Worm (Caenorhabditis elegans) whole organism, young adult: ENCODE data around the gene wrk-1.

Source experiments
- B0336.3 ChIP-seq: fragments of 200-800 bp; sonication (Bioruptor generic); IDR thresholded peaks from 2 replicates; pipeline ENCODE4 v1.3.6; 2022; ENCODE audit warnings: missing genetic modification characterization, missing compliant biosample characterization
- C17E4.6 ChIP-seq: fragments of 200-800 bp; sonication (Bioruptor generic); IDR thresholded peaks from 2 replicates; pipeline ENCODE4 v1.3.6; 2022; ENCODE audit warnings: missing genetic modification reagents, missing genetic modification characterization, missing compliant biosample characterization
- F22D6.2 ChIP-seq: sonication (generic microtip); optimal IDR thresholded peaks from 2 replicates; lab custom pipeline; 2016; ENCODE audit warnings: mild to moderate bottlenecking, missing genetic modification characterization, missing compliant biosample characterization
- F23B12.7 ChIP-seq: sonication (generic microtip); optimal IDR thresholded peaks from 2 replicates; lab custom pipeline; 2017; ENCODE audit warnings: missing genetic modification characterization, mild to moderate bottlenecking, missing compliant biosample characterization, antibody characterized with exemption, moderate library complexity; ENCODE audit not compliant: insufficient read depth
- F37B4.10 ChIP-seq: fragments of 200-800 bp; sonication (Bioruptor generic); IDR thresholded peaks from 2 replicates; pipeline ENCODE4 v1.3.6; 2022; ENCODE audit warnings: missing genetic modification characterization, missing compliant biosample characterization
- F49E8.2 ChIP-seq: sonication (generic microtip); optimal IDR thresholded peaks from 3 replicates; lab custom pipeline; 2017; ENCODE audit warnings: missing genetic modification characterization, mild to moderate bottlenecking, missing compliant biosample characterization, antibody characterized with exemption, moderate library complexity; ENCODE audit not compliant: insufficient read depth
- F55B11.4 ChIP-seq: sonication (generic microtip); optimal IDR thresholded peaks from 2 replicates; lab custom pipeline; 2016; ENCODE audit warnings: missing compliant biosample characterization, missing genetic modification characterization, borderline replicate concordance; ENCODE audit not compliant: insufficient read depth
- F57C9.4 ChIP-seq: sonication (generic microtip); optimal IDR thresholded peaks from 2 replicates; lab custom pipeline; 2017; ENCODE audit warnings: mild to moderate bottlenecking, missing genetic modification characterization, missing compliant biosample characterization
- K11D2.4 ChIP-seq: fragments of 200-800 bp; sonication (Bioruptor generic); IDR thresholded peaks from 2 replicates; pipeline ENCODE4 v1.3.6; 2022; ENCODE audit warnings: missing genetic modification reagents, missing genetic modification characterization, missing compliant biosample characterization
- T26A5.8 ChIP-seq: sonication (generic microtip); optimal IDR thresholded peaks from 2 replicates; lab custom pipeline; 2016; ENCODE audit warnings: missing genetic modification characterization, missing compliant biosample characterization
- ZK185.1 ChIP-seq: sonication (generic microtip); optimal IDR thresholded peaks from 2 replicates; lab custom pipeline; 2016; ENCODE audit warnings: mild to moderate bottlenecking, missing genetic modification characterization, missing compliant biosample characterization; ENCODE audit not compliant: poor library complexity, severe bottlenecking
- aptf-3 ChIP-seq: fragments of 200-800 bp; sonication (Bioruptor generic); IDR thresholded peaks from 2 replicates; pipeline ENCODE4 v1.3.6; 2022; ENCODE audit warnings: missing genetic modification characterization, missing compliant biosample characterization
- atf-7 ChIP-seq: sonication (generic microtip); optimal IDR thresholded peaks from 2 replicates; lab custom pipeline; 2017; ENCODE audit warnings: mild to moderate bottlenecking, missing genetic modification characterization, missing compliant biosample characterization
- attf-5 ChIP-seq: fragments of 200-800 bp; sonication (Bioruptor generic); optimal IDR thresholded peaks from 2 replicates; lab custom pipeline; 2018; ENCODE audit warnings: mild to moderate bottlenecking, missing genetic modification characterization, missing compliant biosample characterization
- bed-1 ChIP-seq: fragments of 200-800 bp; sonication (Bioruptor generic); IDR thresholded peaks from 2 replicates; pipeline ENCODE4 v1.3.6; 2022; ENCODE audit warnings: missing genetic modification reagents, missing genetic modification characterization, missing compliant biosample characterization
- ccch-3 ChIP-seq: fragments of 200-800 bp; sonication (Bioruptor generic); optimal IDR thresholded peaks from 2 replicates; lab custom pipeline; 2018; ENCODE audit warnings: mild to moderate bottlenecking, missing genetic modification characterization, missing compliant biosample characterization
- cebp-1 ChIP-seq, 2 experiments: fragments of 200-800 bp in 1 of 2; sonication (Bioruptor generic) in 1 of 2; sonication (generic microtip) in 1 of 2; IDR thresholded peaks in 1 of 2; optimal IDR thresholded peaks in 1 of 2; 2 replicates each; pipeline versions ENCODE4 v1.3.6 to Lab custom; 2017 to 2022; ENCODE audit warnings: missing compliant biosample characterization in 2 of 2, missing genetic modification characterization in 2 of 2, mild to moderate bottlenecking in 1 of 2, missing genetic modification reagents in 1 of 2, moderate library complexity in 1 of 2
- cebp-2 ChIP-seq: fragments of 200-800 bp; sonication (Bioruptor generic); IDR thresholded peaks from 2 replicates; pipeline ENCODE4 v1.3.6; 2022; ENCODE audit warnings: missing genetic modification characterization, missing compliant biosample characterization
- ceh-100 ChIP-seq: fragments of 200-800 bp; sonication (Bioruptor generic); IDR thresholded peaks from 2 replicates; pipeline ENCODE4 v1.3.6; 2022; ENCODE audit warnings: missing genetic modification reagents, missing genetic modification characterization, missing compliant biosample characterization
- dpl-1 ChIP-seq: fragments of 150-350 bp; optimal IDR thresholded peaks from 2 replicates; lab custom pipeline; 2014; ENCODE audit warnings: missing biosample characterization, missing genetic modification reagents, missing genetic modification characterization
- egrh-3 ChIP-seq: fragments of 200-800 bp; sonication (Bioruptor generic); IDR thresholded peaks from 2 replicates; pipeline ENCODE4 v1.3.6; 2022; ENCODE audit warnings: missing genetic modification reagents, missing genetic modification characterization, missing compliant biosample characterization
- fkh-3 ChIP-seq: sonication (generic microtip); optimal IDR thresholded peaks from 2 replicates; lab custom pipeline; 2016; ENCODE audit warnings: mild to moderate bottlenecking, missing genetic modification characterization, missing compliant biosample characterization
- hmg-20 ChIP-seq: fragments of 200-800 bp; sonication (Bioruptor generic); IDR thresholded peaks from 2 replicates; pipeline ENCODE4 v1.3.6; 2022; ENCODE audit warnings: missing genetic modification reagents, missing genetic modification characterization, missing compliant biosample characterization
- hrde-1 ChIP-seq: sonication (generic microtip); optimal IDR thresholded peaks from 2 replicates; lab custom pipeline; 2016; ENCODE audit warnings: missing genetic modification characterization, mild to moderate bottlenecking, missing compliant biosample characterization, moderate library complexity, missing genotype, missing genetic modification reagents, borderline replicate concordance
- let-526 ChIP-seq: fragments of 200-800 bp; sonication (Bioruptor generic); IDR thresholded peaks from 2 replicates; pipeline ENCODE4 v1.3.6; 2022; ENCODE audit warnings: missing genetic modification reagents, missing genetic modification characterization, missing compliant biosample characterization
- lin-26 ChIP-seq: fragments of 200-800 bp; sonication (Bioruptor generic); IDR thresholded peaks from 2 replicates; pipeline ENCODE4 v1.3.6; 2022; ENCODE audit warnings: missing genetic modification reagents, missing genetic modification characterization, missing compliant biosample characterization
- lin-35 ChIP-seq, 3 experiments: fragments of 150-350 bp in 2 of 3; sonication (generic microtip) in 1 of 3; optimal IDR thresholded peaks; 2 replicates each; lab custom pipeline; 2014 to 2018; ENCODE audit warnings: missing biosample characterization in 3 of 3, missing genetic modification characterization in 3 of 3, missing genetic modification reagents in 3 of 3
- lin-40 ChIP-seq: sonication (generic microtip); optimal IDR thresholded peaks from 2 replicates; lab custom pipeline; 2016; ENCODE audit warnings: missing genetic modification characterization, mild to moderate bottlenecking, missing compliant biosample characterization, missing genotype, missing genetic modification reagents
- lir-1 ChIP-seq: fragments of 200-800 bp; sonication (Bioruptor generic); conservative IDR thresholded peaks from 2 replicates; pipeline ENCODE4 v1.3.6; 2022; ENCODE audit warnings: missing genetic modification reagents, missing genetic modification characterization, missing compliant biosample characterization
- lsl-1 ChIP-seq: fragments of 200-800 bp; sonication (Bioruptor generic); optimal IDR thresholded peaks from 2 replicates; lab custom pipeline; 2018; ENCODE audit warnings: mild to moderate bottlenecking, missing genetic modification characterization, moderate library complexity, missing compliant biosample characterization
- madf-10 ChIP-seq: sonication (generic microtip); optimal IDR thresholded peaks from 2 replicates; lab custom pipeline; 2016; ENCODE audit warnings: mild to moderate bottlenecking, missing genetic modification characterization, missing compliant biosample characterization
- madf-3 ChIP-seq: fragments of 200-800 bp; sonication (Bioruptor generic); IDR thresholded peaks from 2 replicates; pipeline ENCODE4 v1.3.6; 2022; ENCODE audit warnings: missing genetic modification reagents, missing genetic modification characterization, missing compliant biosample characterization
- mes-4 ChIP-seq: sonication (generic microtip); optimal IDR thresholded peaks from 2 replicates; lab custom pipeline; 2016; ENCODE audit warnings: missing genotype, missing genetic modification characterization, missing compliant biosample characterization
- nhr-179 ChIP-seq: sonication (generic microtip); optimal IDR thresholded peaks from 2 replicates; lab custom pipeline; 2016; ENCODE audit warnings: mild to moderate bottlenecking, missing genetic modification characterization, missing compliant biosample characterization
- nhr-27 ChIP-seq: fragments of 200-800 bp; sonication (Bioruptor generic); optimal IDR thresholded peaks from 2 replicates; lab custom pipeline; 2018; ENCODE audit warnings: mild to moderate bottlenecking, missing genetic modification characterization, moderate library complexity, missing compliant biosample characterization
- nhr-80 ChIP-seq: sonication (generic microtip); optimal IDR thresholded peaks from 2 replicates; lab custom pipeline; 2016; ENCODE audit warnings: missing genetic modification characterization, missing compliant biosample characterization
- nhr-90 ChIP-seq: sonication (generic microtip); optimal IDR thresholded peaks from 2 replicates; lab custom pipeline; 2016; ENCODE audit warnings: missing genotype, mild to moderate bottlenecking, missing genetic modification characterization, missing compliant biosample characterization
- pbrm-1 ChIP-seq: fragments of 200-800 bp; sonication (Bioruptor generic); IDR thresholded peaks from 2 replicates; pipeline ENCODE4 v1.3.6; 2022; ENCODE audit warnings: missing genetic modification reagents, missing genetic modification characterization, missing compliant biosample characterization
- rcor-1 ChIP-seq: fragments of 200-800 bp; sonication (Bioruptor generic); IDR thresholded peaks from 2 replicates; pipeline ENCODE4 v1.3.6; 2022; ENCODE audit warnings: missing genetic modification reagents, missing genetic modification characterization, missing compliant biosample characterization
- repo-1 ChIP-seq: sonication (generic microtip); optimal IDR thresholded peaks from 2 replicates; lab custom pipeline; 2017; ENCODE audit warnings: mild to moderate bottlenecking, missing genetic modification characterization, missing compliant biosample characterization
- rpc-1 ChIP-seq, 2 experiments: fragments of 150-350 bp in 1 of 2; sonication (generic microtip) in 1 of 2; optimal IDR thresholded peaks; 2 replicates each; lab custom pipeline; 2014 to 2018; ENCODE audit warnings: missing biosample characterization in 1 of 2, missing genetic modification characterization in 1 of 2, missing genetic modification reagents in 1 of 2, missing genotype in 1 of 2
- sdz-38 ChIP-seq: sonication (generic microtip); optimal IDR thresholded peaks from 2 replicates; lab custom pipeline; 2016; ENCODE audit warnings: missing genotype, missing genetic modification characterization, missing compliant biosample characterization
- tbp1 ChIP-seq: fragments of 200-800 bp; sonication (Bioruptor generic); optimal IDR thresholded peaks from 2 replicates; lab custom pipeline; 2018; ENCODE audit warnings: mild to moderate bottlenecking, missing genetic modification characterization, missing compliant biosample characterization
- tlf-1 ChIP-seq: fragments of 200-800 bp; sonication (Bioruptor generic); optimal IDR thresholded peaks from 2 replicates; lab custom pipeline; 2018; ENCODE audit warnings: mild to moderate bottlenecking, missing genetic modification characterization, missing compliant biosample characterization
- unc-130 ChIP-seq: sonication (generic microtip); optimal IDR thresholded peaks from 2 replicates; lab custom pipeline; 2016; ENCODE audit warnings: missing genetic modification reagents, missing genetic modification characterization, missing compliant biosample characterization
- zfh-2 ChIP-seq: fragments of 200-800 bp; sonication (Bioruptor generic); conservative IDR thresholded peaks from 2 replicates; pipeline ENCODE4 v1.3.6; 2022; ENCODE audit warnings: missing genetic modification reagents, missing genetic modification characterization, missing compliant biosample characterization
- ztf-22 ChIP-seq: fragments of 200-800 bp; sonication (Bioruptor generic); optimal IDR thresholded peaks from 2 replicates; lab custom pipeline; 2018; ENCODE audit warnings: mild to moderate bottlenecking, missing genetic modification characterization, moderate library complexity, missing compliant biosample characterization
- ztf-3 ChIP-seq: fragments of 200-800 bp; sonication (Bioruptor generic); optimal IDR thresholded peaks from 2 replicates; lab custom pipeline; 2018; ENCODE audit warnings: mild to moderate bottlenecking, missing genetic modification characterization, missing compliant biosample characterization

wrk-1 gene

ce11 chrX:8368210-8368609, 24.2 kb downstream of the wrk-1 start (continued):
- TF ChIP-seq egrh-3 (GFP tag; lab: Robert Waterston, UW) (no peak), B0336.3 (GFP tag; lab: Robert Waterston, UW) (no peak; the same call in 1 of the 2 replicates), let-526 (GFP tag; lab: Robert Waterston, UW) (0 out of 2 replicates have a peak, but pooled peaks have one; percentile 53), cebp-1 (GFP tag; IDR thresholded peaks at IDR 0.05; lab: Robert Waterston, UW) (peak; percentile 64; the same call in 1 of the 2 replicates), cebp-1 (tag; optimal IDR thresholded peaks at IDR 0.05; lab: Kevin White, UChicago) (peak; percentile 82), F55B11.4 (tag; lab: Kevin White, UChicago) (no peak), nhr-90 (tag; lab: Kevin White, UChicago) (no peak), tlf-1 (GFP tag; lab: Kevin White, UChicago) (peak; percentile 8), hmg-20 (GFP tag; lab: Robert Waterston, UW) (peak; percentile 35; the same call in 1 of the 2 replicates), attf-5 (peak; percentile 58), repo-1 (no peak), aptf-3 (GFP tag; lab: Robert Waterston, UW) (no peak), ztf-22 (GFP tag; lab: Kevin White, UChicago) (no peak), lin-35 (GFP tag; optimal IDR thresholded peaks at IDR 0.05; lab: Kevin White, UChicago) (peak in 1 of 3 experiments; percentile 74), madf-3 (GFP tag; lab: Robert Waterston, UW) (no peak), tbp1 (no peak), cebp-2 (GFP tag; lab: Robert Waterston, UW) (no peak), F37B4.10 (no peak), fkh-3 (tag; lab: Kevin White, UChicago) (no peak), rcor-1 (GFP tag; lab: Robert Waterston, UW) (0 out of 2 replicates have a peak, but pooled peaks have one; percentile 47), F49E8.2 (no peak), hrde-1 (tag; lab: Kevin White, UChicago) (no peak), mes-4 (tag; lab: Kevin White, UChicago) (no peak), F57C9.4 (tag; lab: Kevin White, UChicago) (no peak), nhr-80 (tag; lab: Kevin White, UChicago) (peak; percentile 95), ccch-3 (GFP tag; lab: Kevin White, UChicago) (no peak), ztf-3 (GFP tag; lab: Kevin White, UChicago) (no peak), dpl-1 (GFP tag; lab: Kevin White, UChicago) (no peak), madf-10 (tag; lab: Kevin White, UChicago) (peak; percentile 45), zfh-2 (GFP tag; lab: Robert Waterston, UW) (no peak), lin-26 (GFP tag; lab: Robert Waterston, UW) (no peak), K11D2.4 (GFP tag; lab: Robert Waterston, UW) (peak; percentile 65), nhr-27 (tag; lab: Kevin White, UChicago) (no peak), lir-1 (peak; percentile 46; the same call in 1 of the 2 replicates), sdz-38 (tag; lab: Kevin White, UChicago) (no peak), nhr-179 (tag; lab: Kevin White, UChicago) (no peak), T26A5.8 (no peak), ZK185.1 (tag; lab: Kevin White, UChicago) (no peak), C17E4.6 (no peak), bed-1 (GFP tag; lab: Robert Waterston, UW) (no peak), rpc-1 (optimal IDR thresholded peaks at IDR 0.05; lab: Kevin White, UChicago) (no peak), rpc-1 (tag; optimal IDR thresholded peaks at IDR 0.05; lab: Kevin White, UChicago) (no peak), atf-7 (tag; lab: Kevin White, UChicago) (peak; percentile 44), pbrm-1 (GFP tag; lab: Robert Waterston, UW) (no peak), lin-40 (peak; percentile 78), unc-130 (GFP tag; lab: Kevin White, UChicago) (no peak), F22D6.2 (no peak), ceh-100 (no peak), F23B12.7 (tag; lab: Kevin White, UChicago) (peak; percentile 29), lsl-1 (GFP tag; lab: Kevin White, UChicago) (no peak)
